Fruit fly (Drosophila melanogaster) whole organism, embryonic: ENCODE data around the gene CG43658.

Experiments
- B-H2 ChIP-seq: fragments of 200-800 bp; sonication (Bioruptor generic); optimal IDR thresholded peaks from 2 replicates; lab custom pipeline; 2018; ENCODE audit warnings: missing biosample characterization, mild to moderate bottlenecking, missing genetic modification characterization
- CG10209 ChIP-seq: fragments of 200-800 bp; sonication (Bioruptor generic); optimal IDR thresholded peaks from 3 replicates; lab custom pipeline; 2017; ENCODE audit warnings: missing biosample characterization, mild to moderate bottlenecking, missing genetic modification characterization, missing genetic modification reagents
- CG10565 ChIP-seq: fragments of 200-800 bp; sonication (Bioruptor generic); optimal IDR thresholded peaks from 3 replicates; lab custom pipeline; 2016; ENCODE audit warnings: missing biosample characterization, mild to moderate bottlenecking, missing genetic modification characterization
- CG10654 ChIP-seq: fragments of 200-800 bp; sonication (Bioruptor generic); optimal IDR thresholded peaks from 2 replicates; lab custom pipeline; 2016; ENCODE audit warnings: missing biosample characterization, missing genetic modification characterization
- CG11695 ChIP-seq: fragments of 200-800 bp; sonication (Bioruptor generic); IDR thresholded peaks from 3 replicates; pipeline ENCODE4 v1.3.6; 2022; ENCODE audit warnings: missing biosample characterization, missing genetic modification characterization
- CG13123 ChIP-seq: fragments of 200-800 bp; sonication (Bioruptor generic); optimal IDR thresholded peaks from 2 replicates; lab custom pipeline; 2016; ENCODE audit warnings: missing biosample characterization, missing genetic modification characterization
- CG14014 ChIP-seq: fragments of 200-800 bp; sonication (Bioruptor generic); IDR thresholded peaks from 2 replicates; pipeline ENCODE4 v1.3.6; 2022; ENCODE audit warnings: missing biosample characterization, missing genetic modification characterization
- CG2199 ChIP-seq: fragments of 200-800 bp; sonication (Bioruptor generic); IDR thresholded peaks from 3 replicates; pipeline ENCODE4 v1.3.6; 2022; ENCODE audit warnings: missing biosample characterization, missing genetic modification characterization
- CG2889 ChIP-seq: fragments of 200-800 bp; sonication (Bioruptor generic); IDR thresholded peaks from 3 replicates; pipeline ENCODE4 v1.3.6; 2022; ENCODE audit warnings: missing biosample characterization, missing genetic modification characterization
- CG34422 ChIP-seq: fragments of 200-800 bp; sonication (Bioruptor generic); IDR thresholded peaks from 3 replicates; pipeline ENCODE4 v1.3.6; 2022; ENCODE audit warnings: missing biosample characterization, missing genetic modification characterization
- CG4360 ChIP-seq: fragments of 200-800 bp; sonication (Bioruptor generic); IDR thresholded peaks from 2 replicates; pipeline ENCODE4 v1.3.6; 2022; ENCODE audit warnings: missing biosample characterization, missing genetic modification characterization
- CG43689 ChIP-seq: fragments of 200-800 bp; sonication (Bioruptor generic); IDR thresholded peaks from 2 replicates; pipeline ENCODE4 v1.3.6; 2022; ENCODE audit warnings: missing biosample characterization, missing genetic modification characterization
- CG4617 ChIP-seq: fragments of 200-800 bp; sonication (Bioruptor generic); optimal IDR thresholded peaks from 3 replicates; lab custom pipeline; 2016; ENCODE audit warnings: missing biosample characterization, missing genetic modification characterization, borderline replicate concordance
- CG4854 ChIP-seq: fragments of 200-800 bp; sonication (Bioruptor generic); optimal IDR thresholded peaks from 2 replicates; lab custom pipeline; 2016; ENCODE audit warnings: missing biosample characterization, missing genetic modification characterization, inconsistent platforms
- CG6254 ChIP-seq: fragments of 200-800 bp; sonication (Bioruptor generic); optimal IDR thresholded peaks from 3 replicates; lab custom pipeline; 2017; ENCODE audit warnings: mild to moderate bottlenecking, missing biosample characterization, missing genetic modification reagents, missing genetic modification characterization
- CG7372 ChIP-seq: fragments of 200-800 bp; sonication (Bioruptor generic); IDR thresholded peaks from 2 replicates; pipeline ENCODE4 v1.3.6; 2022; ENCODE audit warnings: missing biosample characterization, missing genetic modification characterization
- CG7556 ChIP-seq: fragments of 200-800 bp; sonication (Bioruptor generic); optimal IDR thresholded peaks from 2 replicates; lab custom pipeline; 2017; ENCODE audit warnings: missing biosample characterization, mild to moderate bottlenecking, missing genetic modification characterization
- CG7786 ChIP-seq: fragments of 200-800 bp; sonication (Bioruptor generic); optimal IDR thresholded peaks from 2 replicates; lab custom pipeline; 2016; ENCODE audit warnings: missing biosample characterization, missing genetic modification characterization
- CG8944 ChIP-seq: fragments of 200-800 bp; sonication (Bioruptor generic); optimal IDR thresholded peaks from 3 replicates; lab custom pipeline; 2016; ENCODE audit warnings: missing biosample characterization, missing genetic modification characterization
- CG9437 ChIP-seq: fragments of 200-800 bp; sonication (Bioruptor generic); optimal IDR thresholded peaks from 2 replicates; lab custom pipeline; 2018; ENCODE audit warnings: missing biosample characterization, mild to moderate bottlenecking, missing genetic modification characterization
- CHES-1-like ChIP-seq: fragments of 200-800 bp; sonication (Bioruptor generic); optimal IDR thresholded peaks from 2 replicates; lab custom pipeline; 2016; ENCODE audit warnings: missing biosample characterization, missing genetic modification characterization
- Camta ChIP-seq: fragments of 200-800 bp; sonication (Bioruptor generic); optimal IDR thresholded peaks from 2 replicates; lab custom pipeline; 2016; ENCODE audit warnings: missing biosample characterization, missing genetic modification characterization
- Dll ChIP-seq: fragments of 200-800 bp; sonication (Bioruptor generic); IDR thresholded peaks from 4 replicates; pipeline ENCODE4 v1.3.6; 2022; ENCODE audit warnings: missing biosample characterization, missing genetic modification characterization; ENCODE audit not compliant: partially characterized antibody
- Elba2 ChIP-seq: fragments of 200-800 bp; sonication (Bioruptor generic); optimal IDR thresholded peaks from 3 replicates; lab custom pipeline; 2016; ENCODE audit warnings: missing biosample characterization, missing genetic modification characterization
- Hey ChIP-seq: fragments of 200-800 bp; sonication (Bioruptor generic); optimal IDR thresholded peaks from 3 replicates; lab custom pipeline; 2018; ENCODE audit warnings: missing biosample characterization, mild to moderate bottlenecking, missing genetic modification characterization
- Hmx ChIP-seq: fragments of 200-800 bp; sonication (Bioruptor generic); optimal IDR thresholded peaks from 2 replicates; lab custom pipeline; 2016; ENCODE audit warnings: missing biosample characterization, missing genetic modification characterization
- Poxn ChIP-seq: fragments of 200-800 bp; sonication (Bioruptor generic); IDR thresholded peaks from 2 replicates; pipeline ENCODE4 v1.3.6; 2022; ENCODE audit warnings: missing biosample characterization, missing genetic modification characterization
- Rx ChIP-seq: fragments of 200-800 bp; sonication (Bioruptor generic); IDR thresholded peaks from 2 replicates; pipeline ENCODE4 v1.3.6; 2022; ENCODE audit warnings: missing biosample characterization, missing genetic modification characterization
- Ssrp ChIP-seq: fragments of 200-800 bp; sonication (Bioruptor generic); optimal IDR thresholded peaks from 2 replicates; lab custom pipeline; 2018; ENCODE audit warnings: missing biosample characterization, mild to moderate bottlenecking, missing genetic modification characterization, moderate library complexity
- Trl ChIP-seq, 3 experiments: fragments of >200 bp in 2 of 3; fragments of 200-800 bp in 1 of 3; sonication (Bioruptor generic) in 1 of 3; optimal IDR thresholded peaks; 2 replicates in 1 of 3; 3 replicates in 2 of 3; lab custom pipeline; 2016 to 2017; ENCODE audit warnings: missing biosample characterization in 1 of 3, missing genetic modification characterization in 1 of 3
- YL-1 ChIP-seq: fragments of 200-800 bp; sonication (Bioruptor generic); optimal IDR thresholded peaks from 3 replicates; lab custom pipeline; 2017; ENCODE audit warnings: missing biosample characterization, mild to moderate bottlenecking, missing genetic modification characterization
- ab ChIP-seq: fragments of 200-800 bp; sonication (Bioruptor generic); optimal IDR thresholded peaks from 2 replicates; lab custom pipeline; 2016; ENCODE audit warnings: missing biosample characterization, missing genetic modification characterization
- ac ChIP-seq: fragments of 200-800 bp; sonication (Bioruptor generic); optimal IDR thresholded peaks from 3 replicates; lab custom pipeline; 2017; ENCODE audit warnings: missing biosample characterization, mild to moderate bottlenecking, missing genetic modification characterization
- ash1 ChIP-seq: fragments of 200-800 bp; sonication (Bioruptor generic); optimal IDR thresholded peaks from 2 replicates; lab custom pipeline; 2018; ENCODE audit warnings: missing biosample characterization, mild to moderate bottlenecking, missing genetic modification characterization
- caup ChIP-seq: fragments of 200-800 bp; sonication (Bioruptor generic); optimal IDR thresholded peaks from 3 replicates; lab custom pipeline; 2017; ENCODE audit warnings: missing biosample characterization, mild to moderate bottlenecking, missing genetic modification characterization, moderate library complexity; ENCODE audit not compliant: severe bottlenecking
- chm ChIP-seq: fragments of 200-800 bp; sonication (Bioruptor generic); IDR thresholded peaks from 2 replicates; pipeline ENCODE4 v1.3.6; 2022; ENCODE audit warnings: missing biosample characterization, missing genetic modification characterization
- chn ChIP-seq: fragments of 200-800 bp; sonication (Bioruptor generic); optimal IDR thresholded peaks from 2 replicates; lab custom pipeline; 2016; ENCODE audit warnings: missing biosample characterization, missing genetic modification characterization
- croc ChIP-seq: fragments of 200-800 bp; sonication (Bioruptor generic); conservative IDR thresholded peaks from 3 replicates; pipeline ENCODE4 v1.3.6; 2022; ENCODE audit warnings: missing biosample characterization, missing genetic modification characterization
- dmrt99B ChIP-seq: fragments of 200-800 bp; sonication (Bioruptor generic); optimal IDR thresholded peaks from 2 replicates; lab custom pipeline; 2018; ENCODE audit warnings: missing biosample characterization, mild to moderate bottlenecking, missing genetic modification characterization, moderate library complexity
- en ChIP-seq: fragments of 200-800 bp; sonication (Bioruptor generic); optimal IDR thresholded peaks from 2 replicates; lab custom pipeline; 2016; ENCODE audit warnings: missing biosample characterization, missing genetic modification characterization
- gro ChIP-seq: fragments of 200-800 bp; sonication (Bioruptor generic); optimal IDR thresholded peaks from 2 replicates; lab custom pipeline; 2016; ENCODE audit warnings: missing biosample characterization, missing genetic modification characterization
- h ChIP-seq: fragments of >200 bp; optimal IDR thresholded peaks from 2 replicates; lab custom pipeline; 2017
- lab ChIP-seq: fragments of 200-800 bp; sonication (Bioruptor generic); optimal IDR thresholded peaks from 3 replicates; lab custom pipeline; 2017; ENCODE audit warnings: missing biosample characterization, missing genetic modification characterization, mild to moderate bottlenecking, moderate library complexity, missing genetic modification reagents
- lov ChIP-seq, 2 experiments: fragments of 200-800 bp in 1 of 2; fragments of >200 bp in 1 of 2; sonication (Bioruptor generic) in 1 of 2; IDR thresholded peaks in 1 of 2; optimal IDR thresholded peaks in 1 of 2; 2 replicates in 1 of 2; 3 replicates in 1 of 2; pipeline versions ENCODE4 v1.3.6 to Lab custom; 2017 to 2022; ENCODE audit warnings: missing biosample characterization in 1 of 2, missing genetic modification characterization in 1 of 2
- luna ChIP-seq: fragments of 200-800 bp; sonication (Bioruptor generic); optimal IDR thresholded peaks from 2 replicates; lab custom pipeline; 2016; ENCODE audit warnings: missing biosample characterization, missing genetic modification characterization
- onecut ChIP-seq: fragments of 200-800 bp; sonication (Bioruptor generic); IDR thresholded peaks from 2 replicates; pipeline ENCODE4 v1.3.6; 2022; ENCODE audit warnings: missing biosample characterization, missing genetic modification characterization
- pfk ChIP-seq: fragments of 200-800 bp; sonication (Bioruptor generic); optimal IDR thresholded peaks from 2 replicates; lab custom pipeline; 2018; ENCODE audit warnings: missing biosample characterization, mild to moderate bottlenecking, missing genetic modification characterization, moderate library complexity
- pum ChIP-seq: fragments of 200-800 bp; sonication (Bioruptor generic); optimal IDR thresholded peaks from 2 replicates; lab custom pipeline; 2016; ENCODE audit warnings: missing biosample characterization, missing genetic modification characterization
- sens ChIP-seq: fragments of 200-800 bp; sonication (Bioruptor generic); peaks from one replicate; lab custom pipeline; 2016; ENCODE audit warnings: missing biosample characterization, missing genetic modification characterization
- sim ChIP-seq: fragments of 200-800 bp; sonication (Bioruptor generic); IDR thresholded peaks from 2 replicates; pipeline ENCODE4 v1.3.6; 2022; ENCODE audit warnings: missing biosample characterization, missing genetic modification characterization
- slbo ChIP-seq: fragments of 200-800 bp; sonication (Bioruptor generic); IDR thresholded peaks from 2 replicates; pipeline ENCODE4 v1.3.6; 2022; ENCODE audit warnings: missing biosample characterization, missing genetic modification characterization
- toy ChIP-seq: fragments of 200-800 bp; sonication (Bioruptor generic); IDR thresholded peaks from 2 replicates; pipeline ENCODE4 v1.3.6; 2022; ENCODE audit warnings: missing biosample characterization, missing genetic modification characterization
- yki ChIP-seq: fragments of >200 bp; optimal IDR thresholded peaks from 3 replicates; lab custom pipeline; 2018

CG43658 gene

DNA sequence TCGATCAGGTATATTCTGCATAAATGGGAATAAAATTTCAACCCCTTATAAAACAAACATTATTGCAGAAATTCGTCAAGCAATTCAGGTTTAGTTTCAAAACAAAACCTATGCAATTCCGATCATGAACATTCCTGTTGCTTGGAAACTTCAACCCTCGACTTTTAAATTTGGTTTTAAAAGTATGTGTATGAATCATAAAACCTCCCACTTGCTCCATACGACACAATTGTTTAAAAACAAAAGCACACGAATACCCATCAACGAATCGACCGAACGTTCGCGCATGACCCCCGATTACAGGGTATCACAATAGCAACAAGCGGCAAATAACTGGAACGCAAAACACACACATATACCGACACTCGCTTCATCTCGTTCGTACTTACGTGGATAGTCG, 17.1 kb upstream of the CG43658 start (continued):
- TF ChIP-seq CG2889 (GFP tag; lab: Robert Waterston, UW) = no peak
- no peak for TF ChIP-seq CG10565 (GFP tag; lab: Kevin White, UChicago)
- peak; percentile 43 for TF ChIP-seq dmrt99B (tag; lab: Kevin White, UChicago)
- no peak for TF ChIP-seq ab (GFP tag; lab: Kevin White, UChicago)
- no peak for TF ChIP-seq Camta (GFP tag; lab: Kevin White, UChicago)
- TF ChIP-seq CG4617 (GFP tag; lab: Kevin White, UChicago) = no peak
- no peak for TF ChIP-seq Poxn
- no peak for TF ChIP-seq croc (GFP tag; lab: Robert Waterston, UW)
- no peak for TF ChIP-seq Dll
- TF ChIP-seq toy (GFP tag; lab: Robert Waterston, UW) = no peak
- TF ChIP-seq CG11695 = peak; percentile 24; the same call in 1 of the 3 replicates
- no peak for TF ChIP-seq lab (GFP tag; lab: Kevin White, UChicago)
- no peak for TF ChIP-seq h (lab: Kevin White, UChicago)
- TF ChIP-seq onecut = no peak
- TF ChIP-seq CG14014 (GFP tag; lab: Robert Waterston, UW) = no peak
- TF ChIP-seq CG10209 (GFP tag; lab: Kevin White, UChicago) = no peak
- TF ChIP-seq ac = no peak
- TF ChIP-seq CG2199 (GFP tag; lab: Robert Waterston, UW) = no peak
- no peak for TF ChIP-seq Rx (GFP tag; lab: Robert Waterston, UW)
- no peak for TF ChIP-seq B-H2 (GFP tag; lab: Kevin White, UChicago)
- TF ChIP-seq CG9437 (GFP tag; lab: Kevin White, UChicago) = no peak
- TF ChIP-seq chn (GFP tag; lab: Kevin White, UChicago) = no peak
- TF ChIP-seq sens (GFP tag; lab: Kevin White, UChicago) = peak; percentile 53
- TF ChIP-seq CG13123 (GFP tag; lab: Kevin White, UChicago) = no peak
- TF ChIP-seq yki = no peak
- no peak for TF ChIP-seq Elba2 (GFP tag; lab: Kevin White, UChicago)
- TF ChIP-seq CG6254 = no peak
- TF ChIP-seq chm (GFP tag; lab: Robert Waterston, UW) = no peak
- peak; percentile 16 for TF ChIP-seq CHES-1-like
- no peak for TF ChIP-seq CG43689
- TF ChIP-seq pum (GFP tag; lab: Kevin White, UChicago) = no peak
- TF ChIP-seq Trl (optimal IDR thresholded peaks at IDR 0.05; lab: Kevin White, UChicago) = no peak
- TF ChIP-seq Trl (GFP tag; optimal IDR thresholded peaks at IDR 0.05; lab: Kevin White, UChicago) = peak; percentile 18
- TF ChIP-seq CG10654 (GFP tag; lab: Kevin White, UChicago) = no peak
- no peak for TF ChIP-seq Ssrp
- TF ChIP-seq slbo (GFP tag; lab: Robert Waterston, UW) = peak; percentile 32; the same call in 1 of the 2 replicates
- no peak for TF ChIP-seq lov (optimal IDR thresholded peaks at IDR 0.05; lab: Kevin White, UChicago)
- no peak for TF ChIP-seq lov (GFP tag; IDR thresholded peaks at IDR 0.05; lab: Robert Waterston, UW)
- TF ChIP-seq CG7556 (GFP tag; lab: Kevin White, UChicago) = peak; percentile 3
- TF ChIP-seq CG4360 = no peak
- TF ChIP-seq pfk = no peak
- no peak for TF ChIP-seq YL-1
- no peak for TF ChIP-seq CG7372 (GFP tag; lab: Robert Waterston, UW)
- no peak for TF ChIP-seq CG8944 (GFP tag; lab: Kevin White, UChicago)
- no peak for TF ChIP-seq en (GFP tag; lab: Kevin White, UChicago)
- TF ChIP-seq gro (GFP tag; lab: Kevin White, UChicago) = no peak
- TF ChIP-seq ash1 (GFP tag; lab: Kevin White, UChicago) = no peak
- no peak for TF ChIP-seq CG34422 (GFP tag; lab: Robert Waterston, UW)
- TF ChIP-seq CG4854 (GFP tag; lab: Kevin White, UChicago) = no peak
- TF ChIP-seq Hey (tag; lab: Kevin White, UChicago) = no peak
- TF ChIP-seq sim (GFP tag; lab: Robert Waterston, UW) = no peak
- no peak for TF ChIP-seq caup (GFP tag; lab: Kevin White, UChicago)
- TF ChIP-seq Hmx (GFP tag; lab: Kevin White, UChicago) = no peak
- TF ChIP-seq CG7786 (GFP tag; lab: Kevin White, UChicago) = no peak
- TF ChIP-seq luna (GFP tag; lab: Kevin White, UChicago) = no peak
